ENCODE assay signal across 1 fruit fly cellular context in genomic region chrX:1944245-1945114, dm6.
TF ChIP-seq lines count a peak whose summit lies in the region.

No protein-coding gene starts in this region.

TF ChIP-seq in whole organism, embryonic, 481 proteins besides CTCF, POLR2A, EP300 and RAD21 (continued from another document and continues in another):
- no peak for TF ChIP-seq Vsx1 (GFP tag; optimal IDR thresholded peaks at IDR 0.05; lab: Kevin White, UChicago)
- no peak for TF ChIP-seq CG10147 (GFP tag; optimal IDR thresholded peaks at IDR 0.05; lab: Kevin White, UChicago)
- no peak for TF ChIP-seq mld (GFP tag; IDR thresholded peaks at IDR 0.05; lab: Robert Waterston, UW; ENCODE audit: partially characterized antibody)
- no peak for TF ChIP-seq luna (GFP tag; optimal IDR thresholded peaks at IDR 0.05; lab: Kevin White, UChicago)
- peak; percentile 38 for TF ChIP-seq CG15269 (tag; optimal IDR thresholded peaks at IDR 0.05; lab: Kevin White, UChicago)
- TF ChIP-seq CG12659 (GFP tag; optimal IDR thresholded peaks at IDR 0.05; lab: Kevin White, UChicago), result no peak
- TF ChIP-seq Drgx (GFP tag; IDR thresholded peaks at IDR 0.05; lab: Robert Waterston, UW), result peak; percentile 24; the same call in 1 of the 2 replicates
- peak; percentile 53 for TF ChIP-seq Dip3 (GFP tag; optimal IDR thresholded peaks at IDR 0.05; lab: Kevin White, UChicago)
- TF ChIP-seq peb (GFP tag; IDR thresholded peaks at IDR 0.05; lab: Robert Waterston, UW), result 0 out of 2 replicates have a peak, but pooled peaks have one; percentile 10
- TF ChIP-seq CG3838 (GFP tag; optimal IDR thresholded peaks at IDR 0.05; lab: Kevin White, UChicago), result no peak
- 0 out of 2 replicates have a peak, but pooled peaks have one; percentile 26 for TF ChIP-seq CG4730 (GFP tag; IDR thresholded peaks at IDR 0.05; lab: Robert Waterston, UW)
- peak; percentile 31 for TF ChIP-seq shn (GFP tag; optimal IDR thresholded peaks at IDR 0.05; lab: Kevin White, UChicago)
- TF ChIP-seq kay (GFP tag; optimal IDR thresholded peaks at IDR 0.05; lab: Kevin White, UChicago), result no peak
- peak; percentile 75 for TF ChIP-seq Xrp1 (GFP tag; IDR thresholded peaks at IDR 0.05; lab: Robert Waterston, UW)
- no peak for TF ChIP-seq Trl (optimal IDR thresholded peaks at IDR 0.05; lab: Kevin White, UChicago)
- TF ChIP-seq Trl (GFP tag; optimal IDR thresholded peaks at IDR 0.05; lab: Kevin White, UChicago), result peak; percentile 18
- TF ChIP-seq ash1 (GFP tag; optimal IDR thresholded peaks at IDR 0.05; lab: Kevin White, UChicago), result no peak
- TF ChIP-seq onecut (GFP tag; IDR thresholded peaks at IDR 0.05; lab: Robert Waterston, UW), result no peak
- TF ChIP-seq prd (optimal IDR thresholded peaks at IDR 0.05; lab: Kevin White, UChicago), result no peak
- TF ChIP-seq prd (GFP tag; IDR thresholded peaks at IDR 0.05; lab: Robert Waterston, UW), result peak; percentile 68
- peak; percentile 51 for TF ChIP-seq Fer1 (GFP tag; optimal IDR thresholded peaks at IDR 0.05; lab: Kevin White, UChicago)
- TF ChIP-seq row (GFP tag; IDR thresholded peaks at IDR 0.05; lab: Robert Waterston, UW), result peak; percentile 64
- no peak for TF ChIP-seq dimm (GFP tag; IDR thresholded peaks at IDR 0.05; lab: Robert Waterston, UW)
- no peak for TF ChIP-seq CG17829 (tag; optimal IDR thresholded peaks at IDR 0.05; lab: Kevin White, UChicago)
- TF ChIP-seq MESR4 (GFP tag; optimal IDR thresholded peaks at IDR 0.05; lab: Kevin White, UChicago), result no peak
- no peak for TF ChIP-seq CG14710 (tag; optimal IDR thresholded peaks at IDR 0.05; lab: Kevin White, UChicago)
- TF ChIP-seq CG10209 (GFP tag; optimal IDR thresholded peaks at IDR 0.05; lab: Kevin White, UChicago), result no peak
- TF ChIP-seq zen (tag; optimal IDR thresholded peaks at IDR 0.05; lab: Kevin White, UChicago), result no peak
- TF ChIP-seq dm (GFP tag; optimal IDR thresholded peaks at IDR 0.05; lab: Kevin White, UChicago), result no peak
- TF ChIP-seq Dbx (GFP tag; IDR thresholded peaks at IDR 0.05; lab: Robert Waterston, UW), result peak; percentile 46; the same call in 2 of the 3 replicates
- TF ChIP-seq Spps (tag; optimal IDR thresholded peaks at IDR 0.05; lab: Kevin White, UChicago), result no peak
- no peak for TF ChIP-seq ftz-f1 (GFP tag; optimal IDR thresholded peaks at IDR 0.05; lab: Kevin White, UChicago)
- no peak for TF ChIP-seq CG18262 (tag; optimal IDR thresholded peaks at IDR 0.05; lab: Kevin White, UChicago)
- TF ChIP-seq CG15696 (tag; optimal IDR thresholded peaks at IDR 0.05; lab: Kevin White, UChicago), result no peak
- TF ChIP-seq pum (GFP tag; optimal IDR thresholded peaks at IDR 0.05; lab: Kevin White, UChicago), result peak; percentile 38
- TF ChIP-seq CG17802 (tag; optimal IDR thresholded peaks at IDR 0.05; lab: Kevin White, UChicago), result no peak
- no peak for TF ChIP-seq cg (GFP tag; optimal IDR thresholded peaks at IDR 0.05; lab: Kevin White, UChicago)
- TF ChIP-seq CG10654 (GFP tag; optimal IDR thresholded peaks at IDR 0.05; lab: Kevin White, UChicago), result peak; percentile 49
- no peak for TF ChIP-seq CG3065 (GFP tag; optimal IDR thresholded peaks at IDR 0.05; lab: Kevin White, UChicago)
- TF ChIP-seq btn (GFP tag; optimal IDR thresholded peaks at IDR 0.05; lab: Kevin White, UChicago), result no peak
- TF ChIP-seq Meics (GFP tag; optimal IDR thresholded peaks at IDR 0.05; lab: Kevin White, UChicago), result no peak
- peak; percentile 57 for TF ChIP-seq dysf (GFP tag; IDR thresholded peaks at IDR 0.05; lab: Robert Waterston, UW)
- TF ChIP-seq CG11456 (GFP tag; IDR thresholded peaks at IDR 0.05; lab: Robert Waterston, UW), result peak; percentile 64
- TF ChIP-seq ewg (GFP tag; optimal IDR thresholded peaks at IDR 0.05; lab: Kevin White, UChicago), result peak; percentile 36
- TF ChIP-seq pros (GFP tag; optimal IDR thresholded peaks at IDR 0.05; lab: Kevin White, UChicago), result peak; percentile 86
- TF ChIP-seq HmgZ (tag; optimal IDR thresholded peaks at IDR 0.05; lab: Kevin White, UChicago), result no peak
- peak; percentile 77 for TF ChIP-seq CG18599 (GFP tag; optimal IDR thresholded peaks at IDR 0.05; lab: Kevin White, UChicago)
- TF ChIP-seq Elba2 (GFP tag; optimal IDR thresholded peaks at IDR 0.05; lab: Kevin White, UChicago), result no peak
- 0 out of 2 replicates have a peak, but pooled peaks have one; percentile 7 for TF ChIP-seq CG4360 (GFP tag; IDR thresholded peaks at IDR 0.05; lab: Robert Waterston, UW)
- TF ChIP-seq CG3726 (GFP tag; IDR thresholded peaks at IDR 0.05; lab: Robert Waterston, UW), result no peak
- TF ChIP-seq tgo (GFP tag; IDR thresholded peaks at IDR 0.05; lab: Robert Waterston, UW), result peak; percentile 63
- peak; percentile 56 for TF ChIP-seq CG14441 (GFP tag; IDR thresholded peaks at IDR 0.05; lab: Robert Waterston, UW)
- TF ChIP-seq MTF-1 (GFP tag; optimal IDR thresholded peaks at IDR 0.05; lab: Kevin White, UChicago; ENCODE audit: borderline replicate concordance), result no peak
- no peak for TF ChIP-seq CG8290 (GFP tag; optimal IDR thresholded peaks at IDR 0.05; lab: Kevin White, UChicago)
- peak in 1 of 2 experiments; percentile 62 for TF ChIP-seq CG8290 (tag; optimal IDR thresholded peaks at IDR 0.05; lab: Kevin White, UChicago)
- peak; percentile 30 for TF ChIP-seq ems (GFP tag; optimal IDR thresholded peaks at IDR 0.05; lab: Kevin White, UChicago)
- TF ChIP-seq BtbVII (GFP tag; optimal IDR thresholded peaks at IDR 0.05; lab: Kevin White, UChicago), result no peak
- TF ChIP-seq Gsc (GFP tag; IDR thresholded peaks at IDR 0.05; lab: Robert Waterston, UW), result 0 out of 2 replicates have a peak, but pooled peaks have one; percentile 33
- no peak for TF ChIP-seq Sry-δ (GFP tag; optimal IDR thresholded peaks at IDR 0.05; lab: Kevin White, UChicago)
- no peak for TF ChIP-seq CG34224 (GFP tag; IDR thresholded peaks at IDR 0.05; lab: Robert Waterston, UW; ENCODE audit: partially characterized antibody)
- peak; percentile 95 for TF ChIP-seq Med (GFP tag; lab: Kevin White, UChicago)
- no peak for TF ChIP-seq Adf1 (GFP tag; IDR thresholded peaks at IDR 0.05; lab: Robert Waterston, UW)
- TF ChIP-seq Hsf (GFP tag; optimal IDR thresholded peaks at IDR 0.05; lab: Kevin White, UChicago), result peak; percentile 26
- peak; percentile 5 for TF ChIP-seq chn (GFP tag; optimal IDR thresholded peaks at IDR 0.05; lab: Kevin White, UChicago)
- TF ChIP-seq CG1792 (GFP tag; optimal IDR thresholded peaks at IDR 0.05; lab: Kevin White, UChicago), result no peak
- TF ChIP-seq CG10565 (GFP tag; optimal IDR thresholded peaks at IDR 0.05; lab: Kevin White, UChicago), result no peak
- no peak for TF ChIP-seq stc (GFP tag; IDR thresholded peaks at IDR 0.05; lab: Robert Waterston, UW)
- no peak for TF ChIP-seq crol (GFP tag; IDR thresholded peaks at IDR 0.05; lab: Robert Waterston, UW)
- TF ChIP-seq GATAe (GFP tag; conservative IDR thresholded peaks at IDR 0.05; lab: Robert Waterston, UW), result no peak
- no peak for TF ChIP-seq CG12071 (GFP tag; optimal IDR thresholded peaks at IDR 0.05; lab: Kevin White, UChicago)
- peak; percentile 42 for TF ChIP-seq Fer3 (tag; optimal IDR thresholded peaks at IDR 0.05; lab: Kevin White, UChicago)
- no peak for TF ChIP-seq pzg (GFP tag; optimal IDR thresholded peaks at IDR 0.05; lab: Kevin White, UChicago)
- no peak for TF ChIP-seq slou (GFP tag; optimal IDR thresholded peaks at IDR 0.05; lab: Kevin White, UChicago)
- TF ChIP-seq CG1024 (GFP tag; IDR thresholded peaks at IDR 0.05; lab: Robert Waterston, UW), result peak; percentile 42; the same call in 1 of the 2 replicates
- no peak for TF ChIP-seq CG7372 (GFP tag; IDR thresholded peaks at IDR 0.05; lab: Robert Waterston, UW)
- peak; percentile 63 for TF ChIP-seq CG2889 (GFP tag; IDR thresholded peaks at IDR 0.05; lab: Robert Waterston, UW)
- peak; percentile 41 for TF ChIP-seq Xbp1 (GFP tag; optimal IDR thresholded peaks at IDR 0.05; lab: Kevin White, UChicago)
- TF ChIP-seq aop (GFP tag; IDR thresholded peaks at IDR 0.05; lab: Robert Waterston, UW), result no peak
- peak; percentile 54 for TF ChIP-seq Oli (tag; optimal IDR thresholded peaks at IDR 0.05; lab: Kevin White, UChicago)
- TF ChIP-seq en (GFP tag; optimal IDR thresholded peaks at IDR 0.05; lab: Kevin White, UChicago), result no peak
- no peak for TF ChIP-seq usp (GFP tag; optimal IDR thresholded peaks at IDR 0.05; lab: Kevin White, UChicago)
- TF ChIP-seq CG2202 (tag; optimal IDR thresholded peaks at IDR 0.05; lab: Kevin White, UChicago), result peak; percentile 45
- TF ChIP-seq ATbp (GFP tag; optimal IDR thresholded peaks at IDR 0.05; lab: Kevin White, UChicago), result peak; percentile 60
- TF ChIP-seq Ravus (GFP tag; IDR thresholded peaks at IDR 0.05; lab: Robert Waterston, UW), result no peak
- TF ChIP-seq CG15601 (tag; optimal IDR thresholded peaks at IDR 0.05; lab: Kevin White, UChicago), result peak; percentile 14
- TF ChIP-seq CG7357 (GFP tag; IDR thresholded peaks at IDR 0.05; lab: Robert Waterston, UW), result peak; percentile 50; the same call in 1 of the 3 replicates
- peak; percentile 20 for TF ChIP-seq Dad (GFP tag; optimal IDR thresholded peaks at IDR 0.05; lab: Kevin White, UChicago)
- TF ChIP-seq NfI (GFP tag; optimal IDR thresholded peaks at IDR 0.05; lab: Kevin White, UChicago), result peak; percentile 52
- TF ChIP-seq CG11560 (tag; IDR thresholded peaks at IDR 0.05; lab: Robert Waterston, UW), result no peak; the same call in 2 of the 3 replicates
- TF ChIP-seq CG2712 (tag; optimal IDR thresholded peaks at IDR 0.05; lab: Kevin White, UChicago), result peak; percentile 66
- no peak for TF ChIP-seq kni (GFP tag; optimal IDR thresholded peaks at IDR 0.05; lab: Kevin White, UChicago)
- no peak for TF ChIP-seq NFAT (GFP tag; IDR thresholded peaks at IDR 0.05; lab: Robert Waterston, UW)
- no peak for TF ChIP-seq wek (GFP tag; optimal IDR thresholded peaks at IDR 0.05; lab: Kevin White, UChicago)
- TF ChIP-seq HLHmδ (GFP tag; optimal IDR thresholded peaks at IDR 0.05; lab: Kevin White, UChicago), result no peak
- no peak for TF ChIP-seq CG16863 (GFP tag; optimal IDR thresholded peaks at IDR 0.05; lab: Kevin White, UChicago)
- peak; percentile 76 for TF ChIP-seq CG1603 (tag; optimal IDR thresholded peaks at IDR 0.05; lab: Kevin White, UChicago)
- TF ChIP-seq CG10274 (GFP tag; optimal IDR thresholded peaks at IDR 0.05; lab: Kevin White, UChicago), result no peak
- TF ChIP-seq Dref (GFP tag; IDR thresholded peaks at IDR 0.05; lab: Robert Waterston, UW), result no peak
- peak; percentile 50; the same call in 2 of the 3 replicates for TF ChIP-seq croc (GFP tag; conservative IDR thresholded peaks at IDR 0.05; lab: Robert Waterston, UW)
- no peak for TF ChIP-seq lbe (GFP tag; optimal IDR thresholded peaks at IDR 0.05; lab: Kevin White, UChicago)
- TF ChIP-seq org-1 (GFP tag; optimal IDR thresholded peaks at IDR 0.05; lab: Kevin White, UChicago), result peak; percentile 39
- TF ChIP-seq bigmax (GFP tag; optimal IDR thresholded peaks at IDR 0.05; lab: Kevin White, UChicago), result no peak
- TF ChIP-seq Mes4 (GFP tag; optimal IDR thresholded peaks at IDR 0.05; lab: Kevin White, UChicago), result peak; percentile 8
- no peak for TF ChIP-seq CG9727 (GFP tag; optimal IDR thresholded peaks at IDR 0.05; lab: Kevin White, UChicago)
- no peak for TF ChIP-seq CG16813 (GFP tag; IDR thresholded peaks at IDR 0.05; lab: Robert Waterston, UW; ENCODE audit: partially characterized antibody)
- no peak for TF ChIP-seq cwo (GFP tag; optimal IDR thresholded peaks at IDR 0.05; lab: Kevin White, UChicago)
- peak; percentile 73 for TF ChIP-seq slbo (GFP tag; IDR thresholded peaks at IDR 0.05; lab: Robert Waterston, UW)
- no peak for TF ChIP-seq slp2 (GFP tag; optimal IDR thresholded peaks at IDR 0.05; lab: Kevin White, UChicago)
- TF ChIP-seq CG9215 (GFP tag; IDR thresholded peaks at IDR 0.05; lab: Robert Waterston, UW), result peak; percentile 23; the same call in 1 of the 2 replicates
- TF ChIP-seq Blimp-1 (GFP tag; optimal IDR thresholded peaks at IDR 0.05; lab: Kevin White, UChicago), result peak; percentile 61
- peak; percentile 41 for TF ChIP-seq CG6254 (GFP tag; optimal IDR thresholded peaks at IDR 0.05; lab: Kevin White, UChicago)
- TF ChIP-seq tna (GFP tag; IDR thresholded peaks at IDR 0.05; lab: Robert Waterston, UW; ENCODE audit: partially characterized antibody), result no peak
- peak; percentile 39 for TF ChIP-seq CG11504 (tag; optimal IDR thresholded peaks at IDR 0.05; lab: Kevin White, UChicago)
- TF ChIP-seq gce (GFP tag; IDR thresholded peaks at IDR 0.05; lab: Robert Waterston, UW), result no peak
- TF ChIP-seq CG13424 (tag; optimal IDR thresholded peaks at IDR 0.05; lab: Kevin White, UChicago), result peak; percentile 25
- peak; percentile 28; the same call in 1 of the 2 replicates for TF ChIP-seq ara (GFP tag; IDR thresholded peaks at IDR 0.05; lab: Robert Waterston, UW)
- peak; percentile 31 for TF ChIP-seq Usf (GFP tag; optimal IDR thresholded peaks at IDR 0.05; lab: Kevin White, UChicago)
- no peak for TF ChIP-seq al (GFP tag; IDR thresholded peaks at IDR 0.05; lab: Robert Waterston, UW)
- TF ChIP-seq CG10959 (GFP tag; IDR thresholded peaks at IDR 0.05; lab: Robert Waterston, UW), result no peak
- peak; percentile 71 for TF ChIP-seq Gug (GFP tag; IDR thresholded peaks at IDR 0.05; lab: Robert Waterston, UW)
- peak; percentile 53; the same call in 1 of the 2 replicates for TF ChIP-seq HLH3B (GFP tag; IDR thresholded peaks at IDR 0.05; lab: Robert Waterston, UW)
- TF ChIP-seq dmrt99B (tag; optimal IDR thresholded peaks at IDR 0.05; lab: Kevin White, UChicago), result peak; percentile 60
- no peak for TF ChIP-seq vnd (GFP tag; IDR thresholded peaks at IDR 0.05; lab: Robert Waterston, UW; ENCODE audit: partially characterized antibody)
- no peak for TF ChIP-seq pan (optimal IDR thresholded peaks at IDR 0.05; lab: Kevin White, UChicago)
- TF ChIP-seq pan (GFP tag; optimal IDR thresholded peaks at IDR 0.05 in 1 of 2, IDR thresholded peaks at IDR 0.05 in 1 of 2), result peak in 1 of 2 experiments; percentile 43
- TF ChIP-seq dpn (GFP tag; optimal IDR thresholded peaks at IDR 0.05; lab: Kevin White, UChicago), result peak in 1 of 2 experiments; percentile 68
- peak; percentile 11 for TF ChIP-seq CG4424 (GFP tag; optimal IDR thresholded peaks at IDR 0.05; lab: Kevin White, UChicago)
- TF ChIP-seq Stat92E (GFP tag; optimal IDR thresholded peaks at IDR 0.05; lab: Kevin White, UChicago), result no peak
- TF ChIP-seq CG2120 (GFP tag; optimal IDR thresholded peaks at IDR 0.05; lab: Kevin White, UChicago), result peak; percentile 41
- TF ChIP-seq CG4328 (GFP tag; optimal IDR thresholded peaks at IDR 0.05; lab: Kevin White, UChicago), result no peak
- TF ChIP-seq Deaf1 (tag; optimal IDR thresholded peaks at IDR 0.05; lab: Kevin White, UChicago), result no peak
- TF ChIP-seq CG42726 (GFP tag; IDR thresholded peaks at IDR 0.05; lab: Robert Waterston, UW; ENCODE audit: partially characterized antibody), result no peak
- peak; percentile 32 for TF ChIP-seq Side (GFP tag; optimal IDR thresholded peaks at IDR 0.05; lab: Kevin White, UChicago)
- peak; percentile 7 for TF ChIP-seq CG4820 (GFP tag; optimal IDR thresholded peaks at IDR 0.05; lab: Kevin White, UChicago)
